Worm (Caenorhabditis elegans): Measurements from ENCODE around the gene npax-1.

Gene npax-1

ce11 chrII:7283063-7283462 is 48.1 kb downstream of the npax-1 start:
- TF ChIP-seq zag-1 (tag; optimal IDR thresholded peaks at IDR 0.05) = no peak
- TF ChIP-seq fkh-2 (tag; optimal IDR thresholded peaks at IDR 0.05) = no peak
- TF ChIP-seq pha-4 (tag; optimal IDR thresholded peaks at IDR 0.05) = peak; percentile 67
- TF ChIP-seq ceh-16 (tag; optimal IDR thresholded peaks at IDR 0.05) = no peak
- TF ChIP-seq ceh-9 (tag; optimal IDR thresholded peaks at IDR 0.05) = no peak

DNA sequence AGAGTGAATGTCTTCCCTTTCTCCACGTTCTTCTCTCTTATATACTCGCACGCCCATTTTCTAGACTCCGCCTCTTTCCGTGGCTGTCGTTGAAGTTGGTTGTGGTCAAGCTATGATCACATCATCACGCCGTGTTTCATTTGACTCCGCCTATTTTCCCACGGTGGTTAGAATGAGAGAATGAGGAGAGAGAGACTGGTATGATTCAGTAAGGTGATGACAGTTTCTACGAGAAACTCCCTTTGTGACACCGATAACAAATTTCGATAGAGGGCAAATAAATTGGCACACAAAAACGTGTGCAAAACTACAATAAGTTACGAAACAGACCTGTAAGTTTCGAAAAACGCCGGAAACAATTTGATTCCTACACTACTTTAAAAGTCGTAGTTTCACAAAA is 50.5 kb downstream of the npax-1 start:
- TF ChIP-seq pha-4 (tag; optimal IDR thresholded peaks at IDR 0.05) (no peak), mdl-1 (tag; optimal IDR thresholded peaks at IDR 0.05) (no peak), fos-1 (tag; optimal IDR thresholded peaks at IDR 0.05) (peak; percentile 20), zag-1 (tag; optimal IDR thresholded peaks at IDR 0.05) (no peak), egl-5 (tag; optimal IDR thresholded peaks at IDR 0.05) (no peak), ZK546.5 (tag; optimal IDR thresholded peaks at IDR 0.05) (no peak), fkh-2 (tag; optimal IDR thresholded peaks at IDR 0.05) (no peak), elt-1 (tag; optimal IDR thresholded peaks at IDR 0.05) (no peak), unc-62 (GFP tag; optimal IDR thresholded peaks at IDR 0.05) (no peak), ceh-82 (tag; optimal IDR thresholded peaks at IDR 0.05) (no peak), nhr-12 (tag; optimal IDR thresholded peaks at IDR 0.05) (no peak), elt-2 (tag; optimal IDR thresholded peaks at IDR 0.05) (peak; percentile 4), eor-1 (tag; optimal IDR thresholded peaks at IDR 0.05) (no peak)

- TF ChIP-seq nhr-23 (tag; optimal IDR thresholded peaks at IDR 0.05) (peak; percentile 23), nhr-43 (tag; optimal IDR thresholded peaks at IDR 0.05; ENCODE audit: poor library complexity, severe bottlenecking) (peak; percentile 35), hmg-11 (tag; optimal IDR thresholded peaks at IDR 0.05) (no peak)
These were observed 51.3 kb downstream of the npax-1 start for ce11 chrII:7279808-7280207.

Measured in whole organism, L3 larva.